Worm (Caenorhabditis elegans): ENCODE measurements around the gene ZC443.3.

ce11 chrV:12797992-12798391 lies 15.9 kb downstream of the ZC443.3 start, which contains the start of gene ugt-6:
- no peak for TF ChIP-seq gmeb-2 (tag; optimal IDR thresholded peaks at IDR 0.05)
- TF ChIP-seq fkh-6 (tag; optimal IDR thresholded peaks at IDR 0.05) = no peak
- TF ChIP-seq ama-1 (optimal IDR thresholded peaks at IDR 0.05) = no peak
- TF ChIP-seq tbx-7 (tag; optimal IDR thresholded peaks at IDR 0.05) = no peak
- TF ChIP-seq ceh-48 (tag; optimal IDR thresholded peaks at IDR 0.05) = no peak
- no peak for TF ChIP-seq ets-4 (tag; optimal IDR thresholded peaks at IDR 0.05)
- no peak for TF ChIP-seq pha-4 (tag; optimal IDR thresholded peaks at IDR 0.05)
- TF ChIP-seq ceh-45 (GFP tag; IDR thresholded peaks at IDR 0.05) = no peak

Data from whole organism, late embryonic.